Worm (Caenorhabditis elegans) whole organism, young adult: ENCODE measurements around the gene col-38.

Source experiments
- Y53G8AR.9 ChIP-seq: fragments of 200-800 bp; sonication (Bioruptor generic); conservative IDR thresholded peaks from 2 replicates; pipeline ENCODE4 v1.3.6; 2022; ENCODE audit warnings: missing genetic modification reagents, missing genetic modification characterization, missing compliant biosample characterization
- ama-1 ChIP-seq, 3 experiments: fragments of 150-350 bp in 1 of 3; sonication (generic microtip) in 2 of 3; optimal IDR thresholded peaks; 2 replicates each; lab custom pipeline; 2014 to 2018; ENCODE audit warnings: missing biosample characterization in 2 of 3, missing genetic modification characterization in 2 of 3, missing genetic modification reagents in 2 of 3
- ceh-91 ChIP-seq: fragments of 200-800 bp; sonication (Bioruptor generic); IDR thresholded peaks from 2 replicates; pipeline ENCODE4 v1.3.6; 2022; ENCODE audit warnings: missing genetic modification reagents, missing genetic modification characterization, missing compliant biosample characterization
- egl-44 ChIP-seq: fragments of 200-800 bp; sonication (Bioruptor generic); IDR thresholded peaks from 2 replicates; pipeline ENCODE4 v1.3.6; 2022; ENCODE audit warnings: missing genetic modification reagents, missing genetic modification characterization, missing compliant biosample characterization
- lir-1 ChIP-seq: fragments of 200-800 bp; sonication (Bioruptor generic); conservative IDR thresholded peaks from 2 replicates; pipeline ENCODE4 v1.3.6; 2022; ENCODE audit warnings: missing genetic modification reagents, missing genetic modification characterization, missing compliant biosample characterization
- zfh-2 ChIP-seq: fragments of 200-800 bp; sonication (Bioruptor generic); conservative IDR thresholded peaks from 2 replicates; pipeline ENCODE4 v1.3.6; 2022; ENCODE audit warnings: missing genetic modification reagents, missing genetic modification characterization, missing compliant biosample characterization

DNA sequence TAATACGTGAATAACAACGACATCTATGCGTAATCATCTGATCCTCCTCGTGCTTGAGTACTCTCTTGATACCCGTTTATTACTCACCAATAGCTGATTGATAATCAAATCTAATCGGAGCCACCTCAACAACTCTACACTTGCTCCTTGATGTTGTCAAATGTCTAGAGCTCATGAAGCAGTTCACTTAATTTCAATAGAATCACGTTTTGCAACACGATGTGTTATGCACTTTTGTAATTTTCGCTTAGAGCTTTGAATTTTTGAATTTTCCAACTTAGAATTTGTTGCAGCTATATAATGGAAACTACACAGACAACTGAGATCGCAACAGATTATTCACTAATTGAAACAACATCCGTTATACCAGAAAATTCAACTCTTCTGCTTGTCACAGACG lies 43.6 kb upstream of the col-38 start, which contains the start of gene T22C8.1:
- TF ChIP-seq zfh-2 (GFP tag; lab: Robert Waterston, UW) = no peak
- no peak for TF ChIP-seq Y53G8AR.9 (GFP tag; lab: Robert Waterston, UW)
- TF ChIP-seq lir-1 (GFP tag; lab: Robert Waterston, UW) = no peak
- no peak for TF ChIP-seq ceh-91 (GFP tag; lab: Robert Waterston, UW)
- TF ChIP-seq ama-1 (optimal IDR thresholded peaks at IDR 0.05; lab: Kevin White, UChicago) = no peak
- TF ChIP-seq ama-1 (GFP tag; optimal IDR thresholded peaks at IDR 0.05; lab: Kevin White, UChicago) = no peak
- no peak for TF ChIP-seq egl-44
